Fruit fly (Drosophila melanogaster): ENCODE data around the gene osa.

- TF ChIP-seq h (optimal IDR thresholded peaks at IDR 0.05): no peak
- no peak for TF ChIP-seq ttk (optimal IDR thresholded peaks at IDR 0.05)
- TF ChIP-seq psq (optimal IDR thresholded peaks at IDR 0.05): no peak
- no peak for TF ChIP-seq insv (optimal IDR thresholded peaks at IDR 0.05)
- no peak for TF ChIP-seq Myc (optimal IDR thresholded peaks at IDR 0.05)
- TF ChIP-seq Sin3A (optimal IDR thresholded peaks at IDR 0.05): no peak
Measured at dm6 chr3R:17682244-17682773, 35.8 kb downstream of the osa start, which contains the start of the genes alt and CG7655.

Data from Kc167 (cell line).